Worm (Caenorhabditis elegans): ENCODE measurements around the gene R12B2.6.

ce11 chrIII:5833376-5833775 is 577 bp downstream of the R12B2.6 start, which contains the start of the genes R12B2.13 and mdt-15:
- TF ChIP-seq skn-1 (tag; optimal IDR thresholded peaks at IDR 0.05) = no peak
- TF ChIP-seq pha-4 (GFP tag; IDR thresholded peaks at IDR 0.05) = no peak
- no peak for TF ChIP-seq pha-4 (tag; optimal IDR thresholded peaks at IDR 0.05)
- TF ChIP-seq dmd-8 (GFP tag; IDR thresholded peaks at IDR 0.05) = no peak
- TF ChIP-seq F10B5.3 (tag; optimal IDR thresholded peaks at IDR 0.05) = no peak
- no peak for TF ChIP-seq R02D3.7 (tag; optimal IDR thresholded peaks at IDR 0.05)
- no peak for TF ChIP-seq hlh-11 (tag; optimal IDR thresholded peaks at IDR 0.05)
- no peak for TF ChIP-seq ces-1 (GFP tag; optimal IDR thresholded peaks at IDR 0.05)
- TF ChIP-seq zag-1 (tag; optimal IDR thresholded peaks at IDR 0.05) = no peak
